Worm (Caenorhabditis elegans): Measurements from ENCODE around the gene syp-1.

DNA sequence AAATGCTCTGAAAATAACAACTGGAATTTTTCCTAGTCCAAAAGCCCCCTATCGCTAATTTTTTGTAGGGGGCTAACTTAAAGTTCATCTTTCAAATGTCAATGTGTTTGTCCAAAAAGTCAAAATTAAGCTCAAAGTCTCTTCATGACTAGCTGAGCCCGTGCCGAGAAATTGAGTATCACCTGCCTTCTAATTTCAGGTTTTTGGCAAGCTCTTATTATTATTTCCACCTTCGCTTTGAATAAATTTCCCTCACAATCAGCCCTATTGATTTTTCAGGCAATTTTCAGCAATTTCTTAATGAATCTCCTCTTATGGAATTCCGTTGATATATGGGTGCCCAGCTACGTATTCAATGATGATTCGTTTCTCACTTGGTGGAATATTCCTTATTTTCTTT is 4.7 kb upstream of the syp-1 start, which contains the start of gene sre-36:
- TF ChIP-seq pes-1 (GFP tag; IDR thresholded peaks at IDR 0.05) (no peak), ceh-13 (GFP tag; optimal IDR thresholded peaks at IDR 0.05) (no peak), ama-1 (optimal IDR thresholded peaks at IDR 0.05) (no peak), tbx-11 (GFP tag; IDR thresholded peaks at IDR 0.05) (no peak), flt-1 (GFP tag; IDR thresholded peaks at IDR 0.05) (no peak), aly-1 (tag; optimal IDR thresholded peaks at IDR 0.05) (no peak), tbx-37 (GFP tag; conservative IDR thresholded peaks at IDR 0.05) (no peak), sea-1 (GFP tag; conservative IDR thresholded peaks at IDR 0.05) (no peak), tra-4 (tag; optimal IDR thresholded peaks at IDR 0.05) (no peak), scrt-1 (GFP tag; IDR thresholded peaks at IDR 0.05) (no peak), F13C5.2 (tag; optimal IDR thresholded peaks at IDR 0.05) (no peak), hmg-4 (GFP tag; optimal IDR thresholded peaks at IDR 0.05) (no peak)

Measured in whole organism, early embryonic.